Worm (Caenorhabditis elegans): ENCODE measurements around the gene B0281.6.

B0281.6 gene

ce11 chrII:2251617-2252016 is 50.6 kb downstream of the B0281.6 start:
- TF ChIP-seq unc-62 (GFP tag; optimal IDR thresholded peaks at IDR 0.05), result no peak

Data from whole organism, dauer.